Fruit fly (Drosophila melanogaster) whole organism: ENCODE data around the gene rdgA.

ENCODE experiments used
- CG8478 ChIP-seq: fragments of >200 bp; optimal IDR thresholded peaks from 2 replicates; lab custom pipeline; 2018; ENCODE audit warnings: inconsistent platforms
- Dll ChIP-seq: fragments of >200 bp; optimal IDR thresholded peaks from 2 replicates; lab custom pipeline; 2017
- EcR ChIP-seq, 2 experiments: fragments of >200 bp; optimal IDR thresholded peaks; 2 replicates each; lab custom pipeline; 2017; ENCODE audit warnings: missing biosample characterization in 2 of 2, missing genetic modification characterization in 2 of 2, missing genetic modification reagents in 2 of 2
- pan ChIP-seq: fragments of >200 bp; optimal IDR thresholded peaks from 2 replicates; lab custom pipeline; 2017
- psq ChIP-seq: fragments of >200 bp; optimal IDR thresholded peaks from 2 replicates; lab custom pipeline; 2017
- usp ChIP-seq: fragments of >200 bp; optimal IDR thresholded peaks from 2 replicates; lab custom pipeline; 2017; ENCODE audit warnings: missing biosample characterization, missing genetic modification characterization, mixed read lengths

- TF ChIP-seq Dll (lab: Kevin White, UChicago) = no peak
- TF ChIP-seq CG8478 (lab: Kevin White, UChicago) = no peak
- no peak for TF ChIP-seq pan (lab: Kevin White, UChicago)
- TF ChIP-seq usp (GFP tag; lab: Kevin White, UChicago) = no peak
- no peak for TF ChIP-seq EcR (GFP tag; optimal IDR thresholded peaks at IDR 0.05; lab: Kevin White, UChicago)
- no peak for TF ChIP-seq psq
Measured at dm6 chrX:8896845-8897775, 9.8 kb upstream of the rdgA start.
